Worm (Caenorhabditis elegans): ENCODE data around the gene Y53F4B.26.

DNA sequence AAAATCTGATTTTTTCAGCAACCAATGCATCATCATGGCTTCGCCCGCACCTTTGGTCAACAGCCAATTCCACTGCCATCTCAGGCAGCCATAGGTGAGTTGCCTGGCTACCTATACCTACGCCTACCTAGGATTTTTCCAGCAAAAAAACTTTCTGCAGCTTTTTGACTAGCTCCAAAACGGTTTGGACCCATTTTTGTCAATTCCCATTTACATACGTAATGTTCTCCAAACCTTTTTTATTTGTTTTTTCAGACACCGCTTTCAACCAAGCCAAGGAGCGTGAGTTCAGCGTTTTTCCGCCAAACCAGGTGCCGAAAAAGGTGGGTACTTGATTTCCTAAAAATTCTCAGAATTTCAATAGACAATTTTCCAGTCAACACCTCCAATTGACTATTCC, 2.9 kb upstream of the Y53F4B.26 start:
- TF ChIP-seq ztf-23 (GFP tag; IDR thresholded peaks at IDR 0.05), result no peak
- TF ChIP-seq T22C8.4 (GFP tag; IDR thresholded peaks at IDR 0.05), result no peak
- no peak for TF ChIP-seq flt-1 (GFP tag; IDR thresholded peaks at IDR 0.05)
- no peak for TF ChIP-seq klf-2 (GFP tag; conservative IDR thresholded peaks at IDR 0.05)
- no peak for TF ChIP-seq med-1 (GFP tag; optimal IDR thresholded peaks at IDR 0.05; ENCODE audit: insufficient read depth)
- no peak for TF ChIP-seq cog-1 (tag; optimal IDR thresholded peaks at IDR 0.05)
- no peak for TF ChIP-seq ztf-29 (GFP tag; IDR thresholded peaks at IDR 0.05)
- no peak for TF ChIP-seq tab-1 (GFP tag; IDR thresholded peaks at IDR 0.05)
- no peak for TF ChIP-seq ref-1 (GFP tag; conservative IDR thresholded peaks at IDR 0.05)

Data from whole organism, midembryonic.